Fruit fly (Drosophila melanogaster) whole organism, pupa: Measurements from ENCODE around the gene CG45075.

Source experiments
- CG14655 ChIP-seq: fragments of 200-800 bp; sonication (Bioruptor generic); optimal IDR thresholded peaks from 3 replicates; lab custom pipeline; 2017; ENCODE audit warnings: mild to moderate bottlenecking, missing biosample characterization, missing genetic modification reagents, missing genetic modification characterization
- fd96Ca ChIP-seq: fragments of 200-800 bp; sonication (Bioruptor generic); IDR thresholded peaks from 3 replicates; pipeline ENCODE4 v1.3.6; 2022; ENCODE audit warnings: missing biosample characterization, missing genetic modification characterization
- rn ChIP-seq: fragments of 200-800 bp; sonication (Bioruptor generic); IDR thresholded peaks from 2 replicates; pipeline ENCODE4 v1.3.6; 2022; ENCODE audit warnings: missing biosample characterization, missing genetic modification characterization

- no peak for TF ChIP-seq fd96Ca (GFP tag; lab: Robert Waterston, UW)
- TF ChIP-seq rn, result no peak
- no peak for TF ChIP-seq CG14655 (GFP tag; lab: Kevin White, UChicago)
These were observed 19.1 kb upstream of the CG45075 start for dm6 chr2L:6072124-6072523.
